Worm (Caenorhabditis elegans): ENCODE measurements around the gene agl-1.
A peak's percentile ranks its signal among the peaks of the same experiment; 100 is the strongest.

The agl-1 gene

DNA sequence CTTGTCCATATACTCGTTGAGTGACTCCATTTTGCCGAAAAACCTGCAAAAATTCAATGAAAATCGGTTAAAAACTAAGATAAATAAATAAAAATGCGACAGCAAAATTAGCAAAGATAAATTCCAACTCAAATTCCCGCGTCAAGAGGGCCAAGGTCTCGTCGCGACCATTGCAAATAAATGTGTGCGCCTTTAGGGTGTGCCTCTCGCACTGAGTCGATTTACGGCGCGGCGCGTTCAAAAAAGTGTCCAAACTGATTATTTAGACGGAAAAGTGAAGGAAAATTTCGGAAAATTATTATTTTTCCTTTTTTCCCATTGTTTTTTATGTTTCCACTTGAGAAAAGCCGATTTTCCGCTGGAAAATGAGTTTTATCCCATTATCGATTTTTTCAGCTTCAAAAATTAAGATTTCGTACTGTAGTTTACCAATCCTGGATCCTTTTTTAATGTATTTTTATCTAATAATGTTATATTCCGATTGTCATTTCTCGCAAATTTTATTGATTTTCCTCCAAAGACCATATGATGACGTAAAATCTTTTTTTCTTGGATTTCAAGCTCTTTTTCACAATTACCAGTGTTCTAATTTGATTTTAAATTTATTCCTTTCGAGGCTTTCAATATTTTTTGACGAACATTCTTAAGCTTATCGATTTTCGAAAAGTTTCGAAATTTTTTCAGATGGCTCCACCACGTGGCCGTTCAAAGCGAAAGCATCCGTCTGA lies 32.3 kb upstream of the agl-1 start, which contains the start of the genes kbp-3 and nurf-1 (continued):
- TF ChIP-seq tag-97 (GFP tag; IDR thresholded peaks at IDR 0.05) (no peak), F44E2.7 (GFP tag; IDR thresholded peaks at IDR 0.05) (no peak), unc-130 (GFP tag; optimal IDR thresholded peaks at IDR 0.05) (no peak), hif-1 (tag; optimal IDR thresholded peaks at IDR 0.05) (peak in 1 of 2 experiments; percentile 41), cey-2 (tag; optimal IDR thresholded peaks at IDR 0.05; ENCODE audit: borderline replicate concordance, insufficient read depth) (no peak), snpc-1.2 (GFP tag; IDR thresholded peaks at IDR 0.05) (no peak), nhr-6 (tag; optimal IDR thresholded peaks at IDR 0.05) (peak; percentile 72), dmd-6 (GFP tag; IDR thresholded peaks at IDR 0.05) (no peak; the same call in 1 of the 2 replicates), hlh-30 (tag; optimal IDR thresholded peaks at IDR 0.05; ENCODE audit: insufficient read depth) (peak; percentile 61), aly-2 (tag; optimal IDR thresholded peaks at IDR 0.05) (no peak), nhr-237 (tag; optimal IDR thresholded peaks at IDR 0.05) (no peak), nhr-77 (tag; optimal IDR thresholded peaks at IDR 0.05) (peak; percentile 45), daf-19 (GFP tag; conservative IDR thresholded peaks at IDR 0.05) (no peak), fkh-10 (GFP tag; optimal IDR thresholded peaks at IDR 0.05) (peak; percentile 25), jun-1 (tag; optimal IDR thresholded peaks at IDR 0.05) (no peak), saeg-2 (GFP tag; IDR thresholded peaks at IDR 0.05) (no peak), dmd-8 (GFP tag; IDR thresholded peaks at IDR 0.05) (no peak), zag-1 (tag; optimal IDR thresholded peaks at IDR 0.05) (no peak), sdz-12 (GFP tag; optimal IDR thresholded peaks at IDR 0.05) (no peak), duxl-1 (tag; optimal IDR thresholded peaks at IDR 0.05; ENCODE audit: poor library complexity) (no peak), lin-39 (tag; optimal IDR thresholded peaks at IDR 0.05) (no peak), hlh-11 (tag; optimal IDR thresholded peaks at IDR 0.05) (no peak), php-3 (GFP tag; IDR thresholded peaks at IDR 0.05) (no peak), lir-3 (tag; optimal IDR thresholded peaks at IDR 0.05) (no peak), mdt-29 (GFP tag; IDR thresholded peaks at IDR 0.05) (no peak), nhr-76 (tag; optimal IDR thresholded peaks at IDR 0.05) (no peak), fos-1 (tag; optimal IDR thresholded peaks at IDR 0.05) (no peak), mxl-2 (GFP tag; conservative IDR thresholded peaks at IDR 0.05) (no peak), lin-1 (GFP tag; IDR thresholded peaks at IDR 0.05) (no peak), ztf-11 (tag; optimal IDR thresholded peaks at IDR 0.05) (no peak), R02D3.7 (tag; optimal IDR thresholded peaks at IDR 0.05) (no peak), arid-1 (GFP tag; conservative IDR thresholded peaks at IDR 0.05) (no peak), mxl-3 (GFP tag; optimal IDR thresholded peaks at IDR 0.05) (no peak), zfp-2 (tag; optimal IDR thresholded peaks at IDR 0.05) (no peak), spr-3 (GFP tag; optimal IDR thresholded peaks at IDR 0.05) (no peak), ctbp-1 (GFP tag; IDR thresholded peaks at IDR 0.05) (no peak), Y75B8A.6 (GFP tag; IDR thresholded peaks at IDR 0.05) (no peak), rbr-2 (tag; optimal IDR thresholded peaks at IDR 0.05) (peak; percentile 33), spr-1 (tag; optimal IDR thresholded peaks at IDR 0.05) (no peak), unc-39 (tag; optimal IDR thresholded peaks at IDR 0.05) (no peak), lsy-2 (tag; optimal IDR thresholded peaks at IDR 0.05) (peak in 1 of 2 experiments; percentile 76), zip-11 (GFP tag; IDR thresholded peaks at IDR 0.05) (no peak), ces-1 (GFP tag; optimal IDR thresholded peaks at IDR 0.05) (no peak), madf-9 (GFP tag; conservative IDR thresholded peaks at IDR 0.05) (no peak), pha-4 (GFP tag; IDR thresholded peaks at IDR 0.05) (no peak), pha-4 (tag; optimal IDR thresholded peaks at IDR 0.05) (no peak), nhr-28 (tag; optimal IDR thresholded peaks at IDR 0.05) (no peak), ztf-7 (tag; optimal IDR thresholded peaks at IDR 0.05) (no peak), ceh-32 (tag; optimal IDR thresholded peaks at IDR 0.05; ENCODE audit: poor library complexity) (no peak), daf-12 (tag; optimal IDR thresholded peaks at IDR 0.05) (no peak), aha-1 (tag) (peak; percentile 94)

Measured in whole organism, L4 larva.